Worm (Caenorhabditis elegans): ENCODE measurements around the gene nlp-49.

DNA sequence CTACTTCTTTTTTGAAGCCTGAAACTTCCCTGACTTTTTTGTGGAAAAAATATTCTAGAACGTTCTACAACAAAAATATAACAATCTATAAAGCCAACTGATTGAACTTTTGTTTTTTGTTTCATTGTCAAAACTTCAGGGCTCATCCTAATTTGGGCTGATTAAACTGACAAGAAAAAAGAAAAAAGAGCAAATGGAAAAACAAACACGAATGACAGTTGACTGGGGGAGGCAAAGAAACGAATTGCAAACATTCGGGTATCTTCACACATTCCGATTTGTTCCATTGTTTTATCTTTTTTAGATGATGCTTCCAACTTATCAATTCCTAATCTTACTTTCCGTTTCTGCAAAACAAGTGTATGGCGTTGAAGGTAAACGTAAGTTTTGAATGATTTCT, 31.0 kb downstream of the nlp-49 start, which contains the start of gene C46F4.3:
- TF ChIP-seq flt-1 (GFP tag; IDR thresholded peaks at IDR 0.05) (no peak), ref-1 (GFP tag; conservative IDR thresholded peaks at IDR 0.05) (no peak), ztf-23 (GFP tag; IDR thresholded peaks at IDR 0.05) (no peak), med-1 (GFP tag; optimal IDR thresholded peaks at IDR 0.05; ENCODE audit: insufficient read depth) (no peak), klf-2 (GFP tag; conservative IDR thresholded peaks at IDR 0.05) (no peak), tab-1 (GFP tag; IDR thresholded peaks at IDR 0.05) (no peak)
